Worm (Caenorhabditis elegans): ENCODE results near the gene C45B2.8.
A peak's percentile ranks its signal among the peaks of the same experiment; 100 is the strongest.

The C45B2.8 gene

DNA sequence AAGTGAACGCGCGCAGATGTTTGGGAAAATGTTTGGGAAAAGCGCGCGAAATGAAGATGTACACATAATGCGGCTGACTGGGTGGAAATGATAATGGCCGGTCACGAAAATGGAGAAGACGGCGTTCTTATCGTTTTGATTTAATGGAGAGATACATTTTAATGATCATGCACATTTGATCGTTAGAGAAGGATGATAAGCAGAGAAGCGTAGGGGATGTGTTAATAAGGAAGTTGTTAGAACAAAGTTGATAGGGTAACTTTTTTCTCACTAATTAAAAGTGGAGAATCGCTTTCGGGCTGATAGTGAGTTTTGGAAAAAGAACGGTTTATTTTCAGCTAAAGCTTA is 46.7 kb upstream of the C45B2.8 start:
- TF ChIP-seq egl-43 (GFP tag; IDR thresholded peaks at IDR 0.05), result no peak
- peak; percentile 64 for TF ChIP-seq hlh-11 (tag; optimal IDR thresholded peaks at IDR 0.05)
- no peak for TF ChIP-seq saeg-2 (GFP tag; IDR thresholded peaks at IDR 0.05)
- TF ChIP-seq zip-2 (tag; optimal IDR thresholded peaks at IDR 0.05), result no peak
- TF ChIP-seq daf-16 (GFP tag; optimal IDR thresholded peaks at IDR 0.05), result no peak
- peak; percentile 0 for TF ChIP-seq daf-16 (tag; optimal IDR thresholded peaks at IDR 0.05)
- no peak for TF ChIP-seq attf-4 (tag; optimal IDR thresholded peaks at IDR 0.05)
- peak; percentile 26 for TF ChIP-seq hlh-30 (tag; optimal IDR thresholded peaks at IDR 0.05; ENCODE audit: insufficient read depth)
- TF ChIP-seq nhr-10 (tag; optimal IDR thresholded peaks at IDR 0.05), result no peak
- 0 out of 2 replicates have a peak, but pooled peaks have one; percentile 10 for TF ChIP-seq dmd-6 (GFP tag; IDR thresholded peaks at IDR 0.05)
- TF ChIP-seq aly-2 (tag; optimal IDR thresholded peaks at IDR 0.05), result no peak
- TF ChIP-seq nhr-28 (tag; optimal IDR thresholded peaks at IDR 0.05), result peak; percentile 37
- no peak for TF ChIP-seq nhr-237 (tag; optimal IDR thresholded peaks at IDR 0.05)
- TF ChIP-seq dve-1 (tag; optimal IDR thresholded peaks at IDR 0.05; ENCODE audit: insufficient read depth), result peak; percentile 27
- TF ChIP-seq php-3 (GFP tag; IDR thresholded peaks at IDR 0.05), result peak; percentile 58

DNA sequence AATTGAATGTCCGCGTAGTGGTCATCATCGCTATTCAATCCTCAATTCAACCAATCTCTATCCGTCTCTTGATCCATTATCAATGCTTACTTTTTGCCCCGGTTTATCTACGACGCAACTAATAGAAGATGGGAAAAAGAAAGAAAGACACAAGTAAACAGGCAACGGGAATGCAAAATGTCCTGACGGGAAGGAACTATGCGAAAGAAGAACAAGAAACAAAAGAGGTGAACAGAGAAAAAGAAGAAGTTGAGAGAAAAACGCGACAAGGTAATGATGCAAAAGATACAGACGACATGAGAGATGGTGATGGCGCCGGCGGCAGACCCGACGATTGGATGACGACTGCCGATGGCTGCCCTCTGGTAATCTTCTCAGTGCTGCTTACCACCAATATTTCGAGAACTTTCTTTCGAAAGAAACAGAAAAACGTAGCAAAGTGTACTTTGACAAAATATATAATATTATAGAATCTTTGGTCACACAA is 45.7 kb upstream of the C45B2.8 start:
- peak; percentile 42 for TF ChIP-seq hmg-1.1 (GFP tag; IDR thresholded peaks at IDR 0.05)
- TF ChIP-seq tra-1 (GFP tag; IDR thresholded peaks at IDR 0.05), result 0 out of 2 replicates have a peak, but pooled peaks have one; percentile 47
- TF ChIP-seq nhr-48 (tag; optimal IDR thresholded peaks at IDR 0.05), result peak; percentile 74
- peak; percentile 86 for TF ChIP-seq mep-1 (tag; optimal IDR thresholded peaks at IDR 0.05)
- TF ChIP-seq mes-2 (tag; optimal IDR thresholded peaks at IDR 0.05; ENCODE audit: poor library complexity, severe bottlenecking), result peak; percentile 58
- TF ChIP-seq hlh-30 (tag; optimal IDR thresholded peaks at IDR 0.05; ENCODE audit: insufficient read depth), result peak; percentile 66
- TF ChIP-seq lin-13 (GFP tag; optimal IDR thresholded peaks at IDR 0.05), result peak; percentile 39
- peak; percentile 41 for TF ChIP-seq nhr-102 (tag; optimal IDR thresholded peaks at IDR 0.05)
- TF ChIP-seq unc-62 (GFP tag; optimal IDR thresholded peaks at IDR 0.05 in 1 of 2), result peak in 1 of 2 experiments; percentile 10
- no peak for TF ChIP-seq unc-62 (tag; optimal IDR thresholded peaks at IDR 0.05)
- TF ChIP-seq nhr-25 (tag; optimal IDR thresholded peaks at IDR 0.05; ENCODE audit: borderline replicate concordance, insufficient read depth), result peak; percentile 84
- 0 out of 2 replicates have a peak, but pooled peaks have one; percentile 24 for TF ChIP-seq ceh-20 (GFP tag; IDR thresholded peaks at IDR 0.05)
- 0 out of 2 replicates have a peak, but pooled peaks have one; percentile 23 for TF ChIP-seq saeg-2 (GFP tag; IDR thresholded peaks at IDR 0.05)
- no peak for TF ChIP-seq aly-2 (tag; optimal IDR thresholded peaks at IDR 0.05)
- TF ChIP-seq pqm-1 (tag; optimal IDR thresholded peaks at IDR 0.05), result peak; percentile 89
- TF ChIP-seq madf-9 (GFP tag; conservative IDR thresholded peaks at IDR 0.05), result no peak
- peak; percentile 28; the same call in 1 of the 2 replicates for TF ChIP-seq pha-4 (GFP tag; IDR thresholded peaks at IDR 0.05)
- TF ChIP-seq pha-4 (tag; optimal IDR thresholded peaks at IDR 0.05), result peak; percentile 21
- no peak for TF ChIP-seq spr-3 (GFP tag; optimal IDR thresholded peaks at IDR 0.05)
- peak; percentile 41; the same call in 1 of the 2 replicates for TF ChIP-seq ctbp-1 (GFP tag; IDR thresholded peaks at IDR 0.05)
- TF ChIP-seq dmd-6 (GFP tag; IDR thresholded peaks at IDR 0.05), result peak; percentile 77; the same call in 1 of the 2 replicates
- peak; percentile 23 to 82 for TF ChIP-seq daf-16 (GFP tag; optimal IDR thresholded peaks at IDR 0.05)
- peak; percentile 97 for TF ChIP-seq daf-16 (tag; optimal IDR thresholded peaks at IDR 0.05)
- TF ChIP-seq aha-1 (tag), result peak; percentile 10
- peak; percentile 74 for TF ChIP-seq nhr-77 (tag; optimal IDR thresholded peaks at IDR 0.05)
- no peak for TF ChIP-seq Y75B8A.6 (GFP tag; IDR thresholded peaks at IDR 0.05)
- TF ChIP-seq rbr-2 (tag; optimal IDR thresholded peaks at IDR 0.05), result peak; percentile 40
- no peak for TF ChIP-seq egl-27 (tag; optimal IDR thresholded peaks at IDR 0.05)
- no peak for TF ChIP-seq dmd-9 (GFP tag; IDR thresholded peaks at IDR 0.05)
- peak; percentile 52; the same call in 1 of the 2 replicates for TF ChIP-seq mdt-29 (GFP tag; IDR thresholded peaks at IDR 0.05)
- TF ChIP-seq vab-7 (GFP tag; IDR thresholded peaks at IDR 0.05), result no peak
- TF ChIP-seq nhr-11 (tag; optimal IDR thresholded peaks at IDR 0.05), result peak; percentile 72
- TF ChIP-seq nhr-28 (tag; optimal IDR thresholded peaks at IDR 0.05), result peak; percentile 93
- peak; percentile 75 for TF ChIP-seq nhr-10 (tag; optimal IDR thresholded peaks at IDR 0.05)
- TF ChIP-seq dve-1 (tag; optimal IDR thresholded peaks at IDR 0.05; ENCODE audit: insufficient read depth), result peak; percentile 85
- peak; percentile 3 for TF ChIP-seq dpl-1 (GFP tag; optimal IDR thresholded peaks at IDR 0.05)
- peak; percentile 62 for TF ChIP-seq nhr-6 (tag; optimal IDR thresholded peaks at IDR 0.05)
- TF ChIP-seq daf-8 (GFP tag; IDR thresholded peaks at IDR 0.05), result no peak
- no peak for TF ChIP-seq lir-3 (tag; optimal IDR thresholded peaks at IDR 0.05)
- 0 out of 2 replicates have a peak, but pooled peaks have one; percentile 31 for TF ChIP-seq set-16 (GFP tag; IDR thresholded peaks at IDR 0.05)
- peak in 1 of 2 experiments; percentile 44 for TF ChIP-seq hif-1 (tag; optimal IDR thresholded peaks at IDR 0.05)
- TF ChIP-seq nhr-237 (tag; optimal IDR thresholded peaks at IDR 0.05), result no peak
